Fruit fly (Drosophila melanogaster): ENCODE measurements around the gene Nin.

DNA sequence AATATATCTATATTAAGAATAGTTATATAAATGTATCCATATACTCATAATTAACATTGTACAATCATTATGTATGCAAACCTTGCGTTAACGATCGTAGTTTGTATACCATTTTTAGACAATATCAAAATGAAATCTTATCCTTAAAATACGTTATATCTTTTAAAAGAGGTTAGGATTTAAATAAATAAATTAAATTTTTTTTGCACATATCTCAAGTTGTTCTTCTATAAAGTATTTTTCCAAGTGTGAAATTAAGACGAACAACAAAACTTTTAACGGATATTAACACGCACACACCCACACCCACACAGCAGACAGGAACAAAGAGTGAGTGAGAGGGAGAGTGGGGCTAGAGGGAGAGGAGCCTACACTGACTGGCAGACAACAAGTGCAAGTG, 11.6 kb upstream of the Nin start:
- no peak for TF ChIP-seq CG12768 (GFP tag; optimal IDR thresholded peaks at IDR 0.05)
- no peak for TF ChIP-seq Mnt (GFP tag; optimal IDR thresholded peaks at IDR 0.05)
- no peak for TF ChIP-seq Clk (GFP tag; optimal IDR thresholded peaks at IDR 0.05)
- no peak for TF ChIP-seq pad (GFP tag; optimal IDR thresholded peaks at IDR 0.05)
- no peak for TF ChIP-seq bab1 (GFP tag; optimal IDR thresholded peaks at IDR 0.05)
